Worm (Caenorhabditis elegans): ENCODE data around the gene srg-33.

- no peak for TF ChIP-seq W03F9.2 (tag; optimal IDR thresholded peaks at IDR 0.05)
- no peak for TF ChIP-seq him-1 (tag; optimal IDR thresholded peaks at IDR 0.05)
Observed at ce11 chrV:8245457-8245856, 46.4 kb upstream of the srg-33 start, which contains the start of gene C16D9.5.

Measured in whole organism, L4/young adult.